Worm (Caenorhabditis elegans): ENCODE results near the gene C16C8.11.

The C16C8.11 gene

ce11 chrII:3472316-3472715 is 18.8 kb downstream of the C16C8.11 start, which contains the start of gene Y49F6B.12:
TSS of gene Y49F6B.12 (minus strand) at chrII:3472416.
- TF ChIP-seq die-1 (tag; optimal IDR thresholded peaks at IDR 0.05): no peak

- TF ChIP-seq ZK185.1 (tag; optimal IDR thresholded peaks at IDR 0.05; ENCODE audit: poor library complexity, severe bottlenecking) (no peak), rcor-1 (GFP tag; IDR thresholded peaks at IDR 0.05) (no peak), C06A6.2 (GFP tag; conservative IDR thresholded peaks at IDR 0.05) (no peak), tlf-1 (GFP tag; optimal IDR thresholded peaks at IDR 0.05) (no peak), snpc-4 (GFP tag; optimal IDR thresholded peaks at IDR 0.05) (no peak), snpc-4 (tag; optimal IDR thresholded peaks at IDR 0.05) (no peak), nhr-120 (GFP tag; IDR thresholded peaks at IDR 0.05) (no peak), lin-26 (GFP tag; IDR thresholded peaks at IDR 0.05) (no peak), egrh-3 (GFP tag; IDR thresholded peaks at IDR 0.05) (no peak), D2030.7 (GFP tag; IDR thresholded peaks at IDR 0.05) (no peak)
These were observed 19.3 kb downstream of the C16C8.11 start, which contains the start of gene Y49F6B.6 for ce11 chrII:3472817-3473216. TSS of gene Y49F6B.6 (plus strand) at chrII:3473117.

ce11 chrII:3473744-3474143 is 20.2 kb downstream of the C16C8.11 start, which contains the start of gene sdz-32:
TSS of gene sdz-32 (plus strand) at chrII:3474044.
- TF ChIP-seq pbrm-1 (GFP tag; IDR thresholded peaks at IDR 0.05) (no peak), F37B4.10 (GFP tag; IDR thresholded peaks at IDR 0.05) (no peak), K12H6.12 (tag; optimal IDR thresholded peaks at IDR 0.05) (no peak), ztf-18 (tag; optimal IDR thresholded peaks at IDR 0.05) (no peak), mcd-1 (GFP tag; IDR thresholded peaks at IDR 0.05) (no peak), hlh-12 (tag; optimal IDR thresholded peaks at IDR 0.05) (no peak), egrh-3 (GFP tag; IDR thresholded peaks at IDR 0.05) (no peak), cebp-1 (GFP tag; IDR thresholded peaks at IDR 0.05) (no peak), cebp-1 (tag; optimal IDR thresholded peaks at IDR 0.05) (no peak), nhr-80 (tag; optimal IDR thresholded peaks at IDR 0.05) (no peak), nhr-27 (tag; optimal IDR thresholded peaks at IDR 0.05) (no peak), F55B11.4 (tag; optimal IDR thresholded peaks at IDR 0.05; ENCODE audit: borderline replicate concordance, insufficient read depth) (no peak), bed-2 (GFP tag; IDR thresholded peaks at IDR 0.05) (no peak), D2030.7 (GFP tag; IDR thresholded peaks at IDR 0.05) (no peak)

ce11 chrII:3476536-3476935 is 23.0 kb downstream of the C16C8.11 start:
- TF ChIP-seq rpc-1 (optimal IDR thresholded peaks at IDR 0.05) (no peak), rpc-1 (tag; optimal IDR thresholded peaks at IDR 0.05) (no peak), mes-4 (tag; optimal IDR thresholded peaks at IDR 0.05) (no peak), hmg-1.2 (GFP tag; IDR thresholded peaks at IDR 0.05) (no peak), hlh-12 (tag; optimal IDR thresholded peaks at IDR 0.05) (no peak), somi-1 (GFP tag; optimal IDR thresholded peaks at IDR 0.05) (no peak), C17E4.6 (GFP tag; IDR thresholded peaks at IDR 0.05) (no peak), dox-1 (GFP tag; IDR thresholded peaks at IDR 0.05) (no peak), pha-4 (tag; optimal IDR thresholded peaks at IDR 0.05) (no peak), Y79H2A.3 (GFP tag; conservative IDR thresholded peaks at IDR 0.05) (no peak), hsf-1 (GFP tag; IDR thresholded peaks at IDR 0.05) (no peak), ceh-79 (tag; optimal IDR thresholded peaks at IDR 0.05) (no peak), F49E8.2 (tag; optimal IDR thresholded peaks at IDR 0.05; ENCODE audit: insufficient read depth) (no peak), ceh-27 (GFP tag; optimal IDR thresholded peaks at IDR 0.05) (no peak), dpff-1 (tag; optimal IDR thresholded peaks at IDR 0.05) (no peak), dpl-1 (GFP tag; optimal IDR thresholded peaks at IDR 0.05) (no peak), hrde-1 (tag; optimal IDR thresholded peaks at IDR 0.05; ENCODE audit: borderline replicate concordance) (no peak), F52B5.7 (tag; optimal IDR thresholded peaks at IDR 0.05) (no peak), Y67H2A.10 (GFP tag; conservative IDR thresholded peaks at IDR 0.05) (no peak)
